Worm (Caenorhabditis elegans) whole organism, late embryonic: ENCODE results near the gene srd-35.

Source experiments
- K09A11.1 ChIP-seq: sonication (generic microtip); optimal IDR thresholded peaks from 2 replicates; lab custom pipeline; 2017; ENCODE audit warnings: antibody characterized with exemption, mild to moderate bottlenecking, missing genetic modification characterization, missing compliant biosample characterization; ENCODE audit not compliant: insufficient read depth
- ama-1 ChIP-seq: fragments of 150-350 bp; optimal IDR thresholded peaks from 2 replicates; lab custom pipeline; 2014
- ceh-30 ChIP-seq: fragments of 150-350 bp; optimal IDR thresholded peaks from 2 replicates; lab custom pipeline; 2014; ENCODE audit warnings: missing biosample characterization, missing genetic modification characterization
- elt-2 ChIP-seq: sonication (generic microtip); optimal IDR thresholded peaks from 2 replicates; lab custom pipeline; 2016; ENCODE audit warnings: missing genetic modification reagents, missing genetic modification characterization, missing compliant biosample characterization
- hlh-13 ChIP-seq: fragments of 200-800 bp; sonication (Bioruptor generic); optimal IDR thresholded peaks from 2 replicates; lab custom pipeline; 2018; ENCODE audit warnings: mild to moderate bottlenecking, missing genetic modification characterization, missing compliant biosample characterization
- lim-6 ChIP-seq: sonication (generic microtip); optimal IDR thresholded peaks from 2 replicates; lab custom pipeline; 2016; ENCODE audit warnings: missing genetic modification characterization, missing compliant biosample characterization
- lin-11 ChIP-seq: fragments of 200-800 bp; sonication (Bioruptor generic); optimal IDR thresholded peaks from 2 replicates; lab custom pipeline; 2018; ENCODE audit warnings: mild to moderate bottlenecking, missing genetic modification characterization, missing compliant biosample characterization
- nhr-11 ChIP-seq: fragments of 150-350 bp; optimal IDR thresholded peaks from 2 replicates; lab custom pipeline; 2014; ENCODE audit warnings: missing biosample characterization, missing genetic modification characterization
- pax-1 ChIP-seq: fragments of 150-350 bp; optimal IDR thresholded peaks from 2 replicates; lab custom pipeline; 2014; ENCODE audit warnings: missing biosample characterization, missing genetic modification characterization
- pha-4 ChIP-seq: fragments of 150-350 bp; optimal IDR thresholded peaks from 2 replicates; lab custom pipeline; 2018; ENCODE audit warnings: missing biosample characterization, missing genetic modification reagents, missing genetic modification characterization
- pros-1 ChIP-seq: fragments of 150-350 bp; optimal IDR thresholded peaks from 2 replicates; lab custom pipeline; 2014; ENCODE audit warnings: missing biosample characterization, missing genetic modification reagents, missing genetic modification characterization
- sox-2 ChIP-seq: fragments of 200-800 bp; sonication (Bioruptor generic); IDR thresholded peaks from 2 replicates; pipeline ENCODE4 v1.3.6; 2022; ENCODE audit warnings: missing genetic modification reagents, missing genetic modification characterization, missing compliant biosample characterization
- tbx-2 ChIP-seq: sonication (generic microtip); optimal IDR thresholded peaks from 2 replicates; lab custom pipeline; 2016; ENCODE audit warnings: missing genetic modification characterization, missing compliant biosample characterization

- TF ChIP-seq pros-1 (tag; lab: Kevin White, UChicago): no peak
- TF ChIP-seq elt-2 (tag; lab: Kevin White, UChicago): no peak
- no peak for TF ChIP-seq ceh-30 (tag; lab: Kevin White, UChicago)
- TF ChIP-seq hlh-13 (GFP tag; lab: Kevin White, UChicago): no peak
- TF ChIP-seq lin-11 (tag; lab: Kevin White, UChicago): no peak
- TF ChIP-seq ama-1 (lab: Kevin White, UChicago): no peak
- TF ChIP-seq tbx-2 (tag; lab: Kevin White, UChicago): no peak
- no peak for TF ChIP-seq K09A11.1 (tag; lab: Kevin White, UChicago)
- TF ChIP-seq sox-2 (GFP tag; lab: Robert Waterston, UW): no peak
- no peak for TF ChIP-seq lim-6 (tag; lab: Kevin White, UChicago)
- TF ChIP-seq nhr-11 (tag; lab: Kevin White, UChicago): no peak
- no peak for TF ChIP-seq pax-1 (tag; lab: Kevin White, UChicago)
- no peak for TF ChIP-seq pha-4 (tag; lab: Kevin White, UChicago)
Measured at ce11 chrV:12995269-12995668, 31.1 kb downstream of the srd-35 start, which contains the start of gene far-5.
